Worm (Caenorhabditis elegans): Measurements from ENCODE around the gene sgt-1.

The sgt-1 gene

DNA sequence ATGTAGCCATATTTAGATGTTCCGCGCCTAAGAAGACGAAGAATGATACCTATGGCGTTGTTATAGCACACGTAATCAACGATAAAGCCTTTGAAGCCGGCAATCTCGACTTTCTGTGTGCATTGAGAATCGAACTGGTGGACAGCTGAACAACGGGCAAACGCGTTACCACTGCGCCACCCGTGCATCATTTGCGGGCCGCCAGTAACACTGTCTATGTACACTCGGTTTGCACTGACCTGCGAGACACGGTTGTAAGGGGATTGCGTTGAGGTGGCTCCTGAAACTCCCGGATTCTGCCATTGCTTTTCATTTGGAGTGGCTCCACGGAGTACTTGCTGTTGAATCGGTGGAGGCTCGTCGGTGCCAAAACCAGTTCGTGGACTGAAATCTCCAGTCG is 38.8 kb upstream of the sgt-1 start (continued):
- TF ChIP-seq sma-3 (GFP tag; optimal IDR thresholded peaks at IDR 0.05) (peak; percentile 52), elt-1 (tag; optimal IDR thresholded peaks at IDR 0.05) (no peak), R02D3.7 (tag; optimal IDR thresholded peaks at IDR 0.05) (no peak), lsy-2 (tag; optimal IDR thresholded peaks at IDR 0.05) (peak in 1 of 2 experiments; percentile 13), zag-1 (tag; optimal IDR thresholded peaks at IDR 0.05) (no peak), ceh-16 (tag; optimal IDR thresholded peaks at IDR 0.05) (no peak), mdl-1 (tag; optimal IDR thresholded peaks at IDR 0.05) (no peak), Y55F3AM.14 (GFP tag; optimal IDR thresholded peaks at IDR 0.05) (peak; percentile 19), gmeb-1 (tag; optimal IDR thresholded peaks at IDR 0.05) (peak; percentile 22), egl-27 (tag; optimal IDR thresholded peaks at IDR 0.05) (no peak), ceh-82 (tag; optimal IDR thresholded peaks at IDR 0.05) (no peak), elt-3 (tag; optimal IDR thresholded peaks at IDR 0.05) (no peak)

- TF ChIP-seq ceh-82 (tag; optimal IDR thresholded peaks at IDR 0.05) (no peak), lin-39 (tag; optimal IDR thresholded peaks at IDR 0.05) (no peak), fos-1 (tag; optimal IDR thresholded peaks at IDR 0.05) (peak; percentile 7), lsy-2 (tag; optimal IDR thresholded peaks at IDR 0.05) (peak in 1 of 2 experiments; percentile 43), nhr-129 (tag; optimal IDR thresholded peaks at IDR 0.05) (peak; percentile 64), nhr-12 (tag; optimal IDR thresholded peaks at IDR 0.05) (no peak), aly-2 (tag; optimal IDR thresholded peaks at IDR 0.05) (no peak), ztf-11 (tag; optimal IDR thresholded peaks at IDR 0.05) (no peak), nhr-6 (tag; optimal IDR thresholded peaks at IDR 0.05) (no peak), crh-2 (tag; optimal IDR thresholded peaks at IDR 0.05) (peak; percentile 2), mbf-1 (tag; optimal IDR thresholded peaks at IDR 0.05) (no peak), nhr-77 (tag; optimal IDR thresholded peaks at IDR 0.05) (no peak), elt-3 (tag; optimal IDR thresholded peaks at IDR 0.05) (no peak), unc-55 (GFP tag; optimal IDR thresholded peaks at IDR 0.05) (peak; percentile 7), sma-9 (GFP tag; optimal IDR thresholded peaks at IDR 0.05) (peak; percentile 32), sma-9 (tag; optimal IDR thresholded peaks at IDR 0.05) (no peak), nhr-23 (tag; optimal IDR thresholded peaks at IDR 0.05) (peak; percentile 3), C34F6.9 (tag; optimal IDR thresholded peaks at IDR 0.05) (peak; percentile 59), F13H6.1 (tag; optimal IDR thresholded peaks at IDR 0.05) (no peak), nhr-11 (tag; optimal IDR thresholded peaks at IDR 0.05) (no peak), nhr-10 (tag; optimal IDR thresholded peaks at IDR 0.05) (no peak), ceh-16 (tag; optimal IDR thresholded peaks at IDR 0.05) (peak; percentile 36), elt-1 (tag; optimal IDR thresholded peaks at IDR 0.05) (peak; percentile 94), sem-4 (tag; optimal IDR thresholded peaks at IDR 0.05) (peak; percentile 18)
These were observed 38.1 kb upstream of the sgt-1 start, which contains the start of gene ZK546.19 for ce11 chrII:4941541-4942206. Gene ZK546.19, plus strand, starts transcription at chrII:4941726.

DNA sequence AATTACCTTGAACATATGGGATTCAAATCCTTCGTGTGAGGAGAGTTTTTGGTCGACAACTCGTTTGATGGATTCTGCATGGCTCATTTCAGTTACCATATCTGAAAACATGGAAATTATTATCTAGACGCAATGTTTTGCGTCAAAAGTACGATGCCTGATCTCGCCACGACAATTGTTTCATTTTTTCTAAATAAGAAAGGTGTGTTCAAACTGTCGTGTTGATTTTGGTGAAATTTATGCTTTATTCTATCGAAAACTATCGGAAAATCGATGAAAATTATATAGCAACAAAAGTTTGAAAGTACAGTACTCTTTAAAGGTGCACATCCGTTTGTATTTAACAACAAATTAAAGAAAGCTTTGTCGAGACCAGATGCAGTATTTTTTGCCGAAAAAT is 37.5 kb upstream of the sgt-1 start, which contains the start of gene cblc-1:
cblc-1 (minus strand) TSS at position 101 of the 400 bp plus-strand sequence.
- TF ChIP-seq sma-3 (GFP tag; optimal IDR thresholded peaks at IDR 0.05) (no peak), mab-5 (tag; optimal IDR thresholded peaks at IDR 0.05) (no peak), Y55F3AM.14 (GFP tag; optimal IDR thresholded peaks at IDR 0.05) (no peak)

DNA sequence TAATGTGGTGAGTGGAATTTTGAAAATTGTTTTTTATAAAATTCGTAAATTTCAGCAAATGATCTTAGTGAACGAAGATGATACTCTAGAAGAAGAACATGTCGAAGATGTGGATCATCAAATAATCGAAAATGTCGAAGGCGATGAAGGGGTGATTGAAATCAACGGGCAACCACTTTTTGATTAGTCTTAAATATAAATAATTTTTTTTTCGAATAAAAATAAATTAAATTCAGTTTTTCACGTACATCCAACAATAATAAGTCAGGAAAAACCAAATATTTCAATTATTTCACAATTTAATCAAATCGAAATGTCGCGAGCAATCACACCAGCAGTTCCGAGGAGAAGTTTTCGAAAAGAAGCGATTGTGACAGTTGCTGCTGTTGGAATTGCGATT is 34.1 kb upstream of the sgt-1 start, which contains the start of gene ZK546.4:
ZK546.4 (plus strand) TSS at position 301 of the 400 bp plus-strand sequence.
- TF ChIP-seq ceh-82 (tag; optimal IDR thresholded peaks at IDR 0.05): no peak
- no peak for TF ChIP-seq peb-1 (tag; optimal IDR thresholded peaks at IDR 0.05)
- TF ChIP-seq nhr-23 (tag; optimal IDR thresholded peaks at IDR 0.05): no peak

DNA sequence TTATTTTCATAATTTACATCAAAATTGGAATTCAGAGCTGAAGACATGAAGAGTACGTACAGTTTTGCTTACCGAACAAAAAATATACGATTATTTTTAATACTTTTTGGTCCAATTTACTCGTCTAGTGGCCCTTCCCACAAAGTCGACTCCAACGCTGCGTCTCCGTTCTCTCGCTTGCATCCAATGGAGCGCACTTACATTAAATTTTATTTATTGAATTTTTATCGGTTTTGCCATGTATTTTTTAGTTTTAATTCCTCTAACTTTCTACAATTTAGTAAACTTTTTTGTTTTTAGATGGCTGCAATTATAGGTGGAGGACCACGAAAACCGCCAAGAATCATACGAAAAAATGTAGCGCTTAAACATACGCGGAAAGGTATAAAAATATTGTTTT is 31.9 kb upstream of the sgt-1 start, which contains the start of gene ZK546.5:
ZK546.5 (plus strand) TSS at position 301 of the 400 bp plus-strand sequence.
- TF ChIP-seq aly-2 (tag; optimal IDR thresholded peaks at IDR 0.05) (no peak), C34F6.9 (tag; optimal IDR thresholded peaks at IDR 0.05) (peak; percentile 34), dmd-4 (tag; optimal IDR thresholded peaks at IDR 0.05) (no peak), unc-55 (GFP tag; optimal IDR thresholded peaks at IDR 0.05) (peak; percentile 18)

All from whole organism, L2 larva.